Fruit fly (Drosophila melanogaster) whole organism, embryonic: ENCODE data around the gene CG34057.

Experiments used
- Ada2b ChIP-seq: fragments of 200-800 bp; sonication (Bioruptor generic); IDR thresholded peaks from 2 replicates; pipeline ENCODE4 v1.3.6; 2022; ENCODE audit warnings: missing biosample characterization, missing genetic modification characterization
- Antp ChIP-seq: fragments of 200-800 bp; sonication (Bioruptor generic); optimal IDR thresholded peaks from 3 replicates; lab custom pipeline; 2016; ENCODE audit warnings: missing biosample characterization, missing genetic modification characterization
- Awh ChIP-seq: fragments of 200-800 bp; sonication (Bioruptor generic); IDR thresholded peaks from 2 replicates; pipeline ENCODE4, ENCODE4 v1.3.6; 2022; ENCODE audit warnings: missing biosample characterization, missing genetic modification characterization
- B-H1 ChIP-seq: fragments of 200-800 bp; sonication (Bioruptor generic); IDR thresholded peaks from 3 replicates; pipeline ENCODE4 v1.3.6; 2022; ENCODE audit warnings: missing biosample characterization, missing genetic modification characterization
- Bdp1 ChIP-seq: fragments of 200-800 bp; sonication (Bioruptor generic); optimal IDR thresholded peaks from 3 replicates; lab custom pipeline; 2016; ENCODE audit warnings: missing biosample characterization, missing genetic modification characterization
- CG10274 ChIP-seq: fragments of 200-800 bp; sonication (Bioruptor generic); optimal IDR thresholded peaks from 3 replicates; lab custom pipeline; 2017; ENCODE audit warnings: missing biosample characterization, mild to moderate bottlenecking, missing genetic modification characterization
- CG1233 ChIP-seq: fragments of 200-800 bp; sonication (Bioruptor generic); optimal IDR thresholded peaks from 4 replicates; lab custom pipeline; 2018; ENCODE audit warnings: missing biosample characterization, mild to moderate bottlenecking, missing genetic modification characterization
- CG12391 ChIP-seq: fragments of 200-800 bp; sonication (Bioruptor generic); optimal IDR thresholded peaks from 3 replicates; lab custom pipeline; 2018; ENCODE audit warnings: missing biosample characterization, mild to moderate bottlenecking, missing genetic modification characterization, moderate library complexity
- CG13296 ChIP-seq: fragments of 200-800 bp; sonication (Bioruptor generic); optimal IDR thresholded peaks from 3 replicates; lab custom pipeline; 2018; ENCODE audit warnings: missing biosample characterization, mild to moderate bottlenecking, missing genetic modification characterization
- CG15073 ChIP-seq: fragments of 200-800 bp; sonication (Bioruptor generic); optimal IDR thresholded peaks from 2 replicates; lab custom pipeline; 2016; ENCODE audit warnings: missing biosample characterization, missing genetic modification characterization
- CG1647 ChIP-seq: fragments of 200-800 bp; sonication (Bioruptor generic); optimal IDR thresholded peaks from 3 replicates; lab custom pipeline; 2016; ENCODE audit warnings: missing biosample characterization, missing genetic modification characterization
- CG16779 ChIP-seq: fragments of 200-800 bp; sonication (Bioruptor generic); IDR thresholded peaks from 2 replicates; pipeline ENCODE4 v1.3.6; 2022; ENCODE audit warnings: missing biosample characterization, missing genetic modification characterization
- CG17361 ChIP-seq: fragments of 200-800 bp; sonication (Bioruptor generic); IDR thresholded peaks from 3 replicates; pipeline ENCODE4 v1.3.6; 2022; ENCODE audit warnings: missing biosample characterization, missing genetic modification characterization
- CG30431 ChIP-seq: fragments of 200-800 bp; sonication (Bioruptor generic); optimal IDR thresholded peaks from 2 replicates; lab custom pipeline; 2017; ENCODE audit warnings: missing biosample characterization, missing genetic modification characterization
- CG3838 ChIP-seq: fragments of 200-800 bp; sonication (Bioruptor generic); optimal IDR thresholded peaks from 3 replicates; lab custom pipeline; 2016; ENCODE audit warnings: missing biosample characterization, missing genetic modification characterization
- CG6689 ChIP-seq: fragments of 200-800 bp; sonication (Bioruptor generic); IDR thresholded peaks from 2 replicates; pipeline ENCODE4 v1.3.6; 2022; ENCODE audit warnings: missing biosample characterization, missing genetic modification characterization
- CG6813 ChIP-seq: fragments of 200-800 bp; sonication (Bioruptor generic); optimal IDR thresholded peaks from 2 replicates; lab custom pipeline; 2017; ENCODE audit warnings: missing biosample characterization, missing genetic modification characterization, mild to moderate bottlenecking, moderate library complexity, missing genetic modification reagents
- CG7745 ChIP-seq: fragments of 200-800 bp; sonication (Bioruptor generic); optimal IDR thresholded peaks from 2 replicates; lab custom pipeline; 2018; ENCODE audit warnings: missing biosample characterization, mild to moderate bottlenecking, missing genetic modification characterization, moderate library complexity
- CG7839 ChIP-seq: fragments of 200-800 bp; sonication (Bioruptor generic); optimal IDR thresholded peaks from 3 replicates; lab custom pipeline; 2018; ENCODE audit warnings: missing biosample characterization, mild to moderate bottlenecking, missing genetic modification characterization, moderate library complexity
- Chrac-16 ChIP-seq: fragments of 200-800 bp; sonication (Bioruptor generic); optimal IDR thresholded peaks from 3 replicates; lab custom pipeline; 2016; ENCODE audit warnings: missing biosample characterization, missing genetic modification characterization
- Gug ChIP-seq: fragments of 200-800 bp; sonication (Bioruptor generic); IDR thresholded peaks from 4 replicates; pipeline ENCODE4 v1.3.6; 2022; ENCODE audit warnings: missing biosample characterization, missing genetic modification characterization
- HLHmδ ChIP-seq: fragments of 200-800 bp; sonication (Bioruptor generic); optimal IDR thresholded peaks from 2 replicates; lab custom pipeline; 2018; ENCODE audit warnings: missing biosample characterization, mild to moderate bottlenecking, missing genetic modification characterization, moderate library complexity
- HmgZ ChIP-seq: fragments of 200-800 bp; sonication (Bioruptor generic); optimal IDR thresholded peaks from 2 replicates; lab custom pipeline; 2018; ENCODE audit warnings: missing biosample characterization, mild to moderate bottlenecking, missing genetic modification characterization
- Lpt ChIP-seq: fragments of >200 bp; optimal IDR thresholded peaks from 2 replicates; lab custom pipeline; 2018; ENCODE audit warnings: missing biosample characterization, missing genetic modification characterization
- NK7.1 ChIP-seq: fragments of 200-800 bp; sonication (Bioruptor generic); optimal IDR thresholded peaks from 3 replicates; lab custom pipeline; 2016; ENCODE audit warnings: missing biosample characterization, missing genetic modification characterization
- Nf-YA ChIP-seq: fragments of 200-800 bp; sonication (Bioruptor generic); IDR thresholded peaks from 2 replicates; pipeline ENCODE4 v1.3.6; 2022; ENCODE audit warnings: missing biosample characterization, missing genetic modification characterization
- Oaz ChIP-seq: fragments of 200-800 bp; sonication (Bioruptor generic); IDR thresholded peaks from 2 replicates; pipeline ENCODE4 v1.3.6; 2022; ENCODE audit warnings: missing biosample characterization, missing genetic modification characterization
- Opbp ChIP-seq: fragments of 200-800 bp; sonication (Bioruptor generic); IDR thresholded peaks from 3 replicates; pipeline ENCODE4 v1.3.6; 2022; ENCODE audit warnings: missing biosample characterization, missing genetic modification characterization; ENCODE audit not compliant: partially characterized antibody
- Ptx1 ChIP-seq: fragments of 200-800 bp; sonication (Bioruptor generic); IDR thresholded peaks from 2 replicates; pipeline ENCODE4 v1.3.6; 2022; ENCODE audit warnings: missing biosample characterization, missing genetic modification characterization
- ab ChIP-seq: fragments of 200-800 bp; sonication (Bioruptor generic); optimal IDR thresholded peaks from 2 replicates; lab custom pipeline; 2016; ENCODE audit warnings: missing biosample characterization, missing genetic modification characterization
- ap ChIP-seq: fragments of 200-800 bp; sonication (Bioruptor generic); IDR thresholded peaks from 2 replicates; pipeline ENCODE4 v1.3.6; 2022; ENCODE audit warnings: missing biosample characterization, missing genetic modification characterization
- bowl ChIP-seq: fragments of 200-800 bp; sonication (Bioruptor generic); IDR thresholded peaks from 2 replicates; pipeline ENCODE4 v1.3.6; 2022; ENCODE audit warnings: missing biosample characterization, missing genetic modification characterization
- chif ChIP-seq, 2 experiments: fragments of 200-800 bp; sonication (Bioruptor generic); optimal IDR thresholded peaks; 3 replicates each; lab custom pipeline; 2016; ENCODE audit warnings: missing biosample characterization in 2 of 2, missing genetic modification characterization in 2 of 2
- da ChIP-seq: fragments of 200-800 bp; sonication (Bioruptor generic); optimal IDR thresholded peaks from 2 replicates; lab custom pipeline; 2016; ENCODE audit warnings: missing biosample characterization, missing genetic modification characterization
- fd96Cb ChIP-seq: fragments of 200-800 bp; sonication (Bioruptor generic); optimal IDR thresholded peaks from 2 replicates; lab custom pipeline; 2018; ENCODE audit warnings: missing biosample characterization, mild to moderate bottlenecking, missing genetic modification characterization, moderate library complexity
- grau ChIP-seq: fragments of 200-800 bp; optimal IDR thresholded peaks from 3 replicates; lab custom pipeline; 2019; ENCODE audit warnings: missing biosample characterization, mild to moderate bottlenecking, missing genetic modification characterization, moderate library complexity
- hb ChIP-seq: fragments of 200-800 bp; sonication (Bioruptor generic); IDR thresholded peaks from 3 replicates; pipeline ENCODE4 v1.3.6; 2022; ENCODE audit warnings: missing biosample characterization, missing genetic modification characterization; ENCODE audit not compliant: partially characterized antibody
- hth ChIP-seq: fragments of >200 bp; optimal IDR thresholded peaks from 2 replicates; lab custom pipeline; 2017; ENCODE audit warnings: inconsistent platforms
- nerfin-1 ChIP-seq: fragments of 200-800 bp; sonication (Bioruptor generic); optimal IDR thresholded peaks from 3 replicates; lab custom pipeline; 2019; ENCODE audit warnings: missing biosample characterization, mild to moderate bottlenecking, missing genetic modification characterization, moderate library complexity
- org-1 ChIP-seq: fragments of 200-800 bp; sonication (Bioruptor generic); optimal IDR thresholded peaks from 2 replicates; lab custom pipeline; 2017; ENCODE audit warnings: missing biosample characterization, missing genetic modification characterization
- otp ChIP-seq: fragments of 200-800 bp; sonication (Bioruptor generic); IDR thresholded peaks from 3 replicates; pipeline ENCODE4, ENCODE4 v1.3.6; 2022; ENCODE audit warnings: missing biosample characterization, missing genetic modification characterization
- pb ChIP-seq: fragments of 200-800 bp; sonication (Bioruptor generic); optimal IDR thresholded peaks from 3 replicates; lab custom pipeline; 2016; ENCODE audit warnings: missing biosample characterization, missing genetic modification characterization
- pnt ChIP-seq: fragments of 200-800 bp; sonication (Bioruptor generic); optimal IDR thresholded peaks from 3 replicates; lab custom pipeline; 2016; ENCODE audit warnings: missing biosample characterization, missing genetic modification characterization
- sc ChIP-seq, 3 experiments: fragments of >200 bp in 2 of 3; fragments of 200-800 bp in 1 of 3; sonication (Bioruptor generic) in 1 of 3; optimal IDR thresholded peaks; 2 replicates in 2 of 3; 3 replicates in 1 of 3; lab custom pipeline; 2017; ENCODE audit warnings: mild to moderate bottlenecking in 1 of 3, missing biosample characterization in 1 of 3, missing genetic modification characterization in 1 of 3, missing genetic modification reagents in 1 of 3
- sens-2 ChIP-seq: fragments of 200-800 bp; sonication (Bioruptor generic); IDR thresholded peaks from 2 replicates; pipeline ENCODE4 v1.3.6; 2022; ENCODE audit warnings: missing biosample characterization, missing genetic modification characterization
- sob ChIP-seq: fragments of 200-800 bp; sonication (Bioruptor generic); IDR thresholded peaks from 2 replicates; pipeline ENCODE4 v1.3.6; 2022; ENCODE audit warnings: missing biosample characterization, missing genetic modification characterization
- stwl ChIP-seq: fragments of 200-800 bp; sonication (Bioruptor generic); optimal IDR thresholded peaks from 3 replicates; lab custom pipeline; 2018; ENCODE audit warnings: missing biosample characterization, mild to moderate bottlenecking, missing genetic modification characterization, moderate library complexity
- tll ChIP-seq, 2 experiments: fragments of 200-800 bp in 1 of 2; fragments of >200 bp in 1 of 2; sonication (Bioruptor generic) in 1 of 2; optimal IDR thresholded peaks; 2 replicates each; lab custom pipeline; 2017 to 2019; ENCODE audit warnings: missing biosample characterization in 2 of 2, missing genetic modification characterization in 2 of 2, mild to moderate bottlenecking in 1 of 2, moderate library complexity in 1 of 2
- unpg ChIP-seq: fragments of 200-800 bp; sonication (Bioruptor generic); optimal IDR thresholded peaks from 3 replicates; lab custom pipeline; 2018; ENCODE audit warnings: missing biosample characterization, mild to moderate bottlenecking, missing genetic modification characterization, moderate library complexity
- wor ChIP-seq: fragments of 200-800 bp; sonication (Bioruptor generic); IDR thresholded peaks from 2 replicates; pipeline ENCODE4 v1.3.6; 2022; ENCODE audit warnings: missing biosample characterization, missing genetic modification characterization

The CG34057 gene

dm6 chr3L:895314-895980 lies 1.7 kb upstream of the CG34057 start, which contains the start of gene CG34056 (continued):
- peak; percentile 55 for TF ChIP-seq Bdp1 (GFP tag; lab: Kevin White, UChicago)
- TF ChIP-seq CG1233 (GFP tag; lab: Kevin White, UChicago), result peak; percentile 93
- TF ChIP-seq CG12391 (tag; lab: Kevin White, UChicago), result peak; percentile 88
- TF ChIP-seq CG16779, result peak; percentile 76
- TF ChIP-seq Nf-YA (GFP tag; lab: Robert Waterston, UW), result peak; percentile 94
- no peak for TF ChIP-seq hth (lab: Kevin White, UChicago)
- peak; percentile 89 for TF ChIP-seq wor (GFP tag; lab: Robert Waterston, UW)
- peak; percentile 75 for TF ChIP-seq Antp
- TF ChIP-seq CG17361, result peak; percentile 94
- TF ChIP-seq HLHmδ (GFP tag; lab: Kevin White, UChicago), result no peak
- no peak for TF ChIP-seq da
- peak; percentile 98 for TF ChIP-seq nerfin-1 (tag; lab: Kevin White, UChicago)
- peak; percentile 79 for TF ChIP-seq CG10274 (GFP tag; lab: Kevin White, UChicago)
- peak; percentile 66 for TF ChIP-seq HmgZ (tag; lab: Kevin White, UChicago)
- TF ChIP-seq Oaz (GFP tag; lab: Robert Waterston, UW), result peak; percentile 89
- peak; percentile 85 for TF ChIP-seq grau (tag; lab: Kevin White, UChicago)
- peak; percentile 69 for TF ChIP-seq pb (GFP tag; lab: Kevin White, UChicago)
- TF ChIP-seq otp (GFP tag; lab: Robert Waterston, UW), result peak; percentile 90
- peak; percentile 94 for TF ChIP-seq CG7839 (tag; lab: Kevin White, UChicago)
- peak; percentile 61 to 68 for TF ChIP-seq chif (GFP tag; optimal IDR thresholded peaks at IDR 0.05; lab: Kevin White, UChicago)
- peak; percentile 96 for TF ChIP-seq Ptx1 (GFP tag; lab: Robert Waterston, UW)
- TF ChIP-seq sc (optimal IDR thresholded peaks at IDR 0.05; lab: Kevin White, UChicago), result no peak
- peak; percentile 72 for TF ChIP-seq sc (GFP tag; optimal IDR thresholded peaks at IDR 0.05; lab: Kevin White, UChicago)
- TF ChIP-seq CG30431 (GFP tag; lab: Kevin White, UChicago), result peak; percentile 60
- TF ChIP-seq stwl (tag; lab: Kevin White, UChicago), result peak; percentile 23
- TF ChIP-seq CG6813, result peak; percentile 90
- peak; percentile 84 for TF ChIP-seq Gug (GFP tag; lab: Robert Waterston, UW)
- peak; percentile 84 for TF ChIP-seq sens-2
- TF ChIP-seq Lpt (GFP tag; lab: Kevin White, UChicago), result no peak
- no peak for TF ChIP-seq CG15073 (GFP tag; lab: Kevin White, UChicago)
- TF ChIP-seq CG1647 (GFP tag; lab: Kevin White, UChicago), result peak; percentile 82
- no peak for TF ChIP-seq Opbp (GFP tag; lab: Robert Waterston, UW)
- TF ChIP-seq CG6689 (GFP tag; lab: Robert Waterston, UW), result peak; percentile 96
- TF ChIP-seq B-H1 (GFP tag; lab: Robert Waterston, UW), result peak; percentile 93
- TF ChIP-seq unpg (GFP tag; lab: Kevin White, UChicago), result peak; percentile 95
- peak; percentile 63 for TF ChIP-seq org-1
- TF ChIP-seq CG13296, result peak; percentile 95
- no peak for TF ChIP-seq ab (GFP tag; lab: Kevin White, UChicago)
- peak; percentile 86 for TF ChIP-seq NK7.1 (GFP tag; lab: Kevin White, UChicago)
- TF ChIP-seq ap, result peak; percentile 92
- peak in 1 of 2 experiments; percentile 7 for TF ChIP-seq tll (GFP tag; optimal IDR thresholded peaks at IDR 0.05; lab: Kevin White, UChicago)
- TF ChIP-seq fd96Cb (tag; lab: Kevin White, UChicago), result peak; percentile 95
- peak; percentile 97 for TF ChIP-seq Awh (GFP tag; lab: Robert Waterston, UW)
- TF ChIP-seq CG3838, result peak; percentile 62
- TF ChIP-seq Chrac-16 (GFP tag; lab: Kevin White, UChicago), result peak; percentile 75
- peak; percentile 87 for TF ChIP-seq bowl (GFP tag; lab: Robert Waterston, UW)
- TF ChIP-seq hb (GFP tag; lab: Robert Waterston, UW), result no peak
- peak; percentile 97 for TF ChIP-seq Ada2b (GFP tag; lab: Robert Waterston, UW)
- TF ChIP-seq CG7745, result no peak
- TF ChIP-seq pnt, result peak; percentile 83
- peak; percentile 98 for TF ChIP-seq sob (GFP tag; lab: Robert Waterston, UW)
